Fruit fly (Drosophila melanogaster): ENCODE results near the gene CYLD.

CYLD gene

DNA sequence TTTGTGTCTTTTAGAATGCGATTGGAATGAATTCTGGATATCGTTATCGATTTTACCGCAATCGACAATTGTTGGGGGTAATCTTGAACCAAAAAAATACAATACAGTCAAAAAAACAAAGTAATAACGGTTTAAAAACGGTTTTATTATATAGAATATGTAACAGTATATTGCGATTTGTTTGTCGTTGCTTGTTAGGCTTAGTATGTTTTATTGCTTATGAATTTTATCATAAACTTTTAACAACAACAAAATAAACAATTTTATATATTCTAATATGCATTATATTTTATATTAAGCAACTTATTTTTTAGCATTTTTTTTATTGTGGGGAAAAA, at the start of gene CYLD (continued):
- TF ChIP-seq Med (GFP tag): peak; percentile 83
- TF ChIP-seq CG17385 (GFP tag; optimal IDR thresholded peaks at IDR 0.05): peak; percentile 75
- TF ChIP-seq CG8765 (GFP tag; IDR thresholded peaks at IDR 0.05): no peak
- peak; percentile 44 for TF ChIP-seq CG13624 (GFP tag; optimal IDR thresholded peaks at IDR 0.05)
- no peak for TF ChIP-seq ttk (GFP tag; IDR thresholded peaks at IDR 0.05)
- TF ChIP-seq bigmax (GFP tag; optimal IDR thresholded peaks at IDR 0.05): no peak
- TF ChIP-seq Bgb (GFP tag; IDR thresholded peaks at IDR 0.05; ENCODE audit: partially characterized antibody): no peak; the same call in 1 of the 2 replicates
- no peak for TF ChIP-seq CG4282 (GFP tag; optimal IDR thresholded peaks at IDR 0.05)
- peak; percentile 70 for TF ChIP-seq CG15601 (tag; optimal IDR thresholded peaks at IDR 0.05)
- no peak for TF ChIP-seq CG6791 (GFP tag; IDR thresholded peaks at IDR 0.05; ENCODE audit: partially characterized antibody)
- TF ChIP-seq CG13775 (GFP tag; optimal IDR thresholded peaks at IDR 0.05): peak; percentile 63
- TF ChIP-seq H15 (GFP tag; IDR thresholded peaks at IDR 0.05): no peak
- peak; percentile 86 for TF ChIP-seq zf30C (GFP tag; optimal IDR thresholded peaks at IDR 0.05)
- peak; percentile 29 for TF ChIP-seq Max (GFP tag; optimal IDR thresholded peaks at IDR 0.05)
- TF ChIP-seq CG8388 (GFP tag; optimal IDR thresholded peaks at IDR 0.05): peak; percentile 76
- TF ChIP-seq Adf1 (GFP tag; IDR thresholded peaks at IDR 0.05): peak; percentile 40; the same call in 1 of the 2 replicates
- peak; percentile 35 for TF ChIP-seq CG18619 (GFP tag; optimal IDR thresholded peaks at IDR 0.05)
- no peak for TF ChIP-seq vfl (GFP tag; optimal IDR thresholded peaks at IDR 0.05)
- TF ChIP-seq CG7928 (GFP tag; optimal IDR thresholded peaks at IDR 0.05): no peak
- TF ChIP-seq croc (GFP tag; conservative IDR thresholded peaks at IDR 0.05): no peak
- TF ChIP-seq btn (GFP tag; optimal IDR thresholded peaks at IDR 0.05): no peak
- TF ChIP-seq emc (GFP tag; optimal IDR thresholded peaks at IDR 0.05): no peak
- no peak for TF ChIP-seq CG17612 (GFP tag; IDR thresholded peaks at IDR 0.05)
- peak; percentile 83 for TF ChIP-seq CG18262 (tag; optimal IDR thresholded peaks at IDR 0.05)
- peak; percentile 19 for TF ChIP-seq CG31388 (GFP tag; optimal IDR thresholded peaks at IDR 0.05)
- no peak for TF ChIP-seq Awh (GFP tag; IDR thresholded peaks at IDR 0.05)
- TF ChIP-seq CG7556 (GFP tag; optimal IDR thresholded peaks at IDR 0.05): peak; percentile 72
- TF ChIP-seq CG16813 (GFP tag; IDR thresholded peaks at IDR 0.05; ENCODE audit: partially characterized antibody): no peak
- TF ChIP-seq Kr (GFP tag; optimal IDR thresholded peaks at IDR 0.05): no peak
- peak; percentile 13 for TF ChIP-seq CG10431 (GFP tag; optimal IDR thresholded peaks at IDR 0.05)
- TF ChIP-seq Nf-YC (tag; optimal IDR thresholded peaks at IDR 0.05): peak; percentile 63
- TF ChIP-seq CG8359 (GFP tag; optimal IDR thresholded peaks at IDR 0.05; ENCODE audit: borderline replicate concordance): no peak
- TF ChIP-seq CG6854 (GFP tag; optimal IDR thresholded peaks at IDR 0.05): peak; percentile 27
- TF ChIP-seq CG9727 (GFP tag; optimal IDR thresholded peaks at IDR 0.05): peak; percentile 72
- no peak for TF ChIP-seq CG11247 (GFP tag; IDR thresholded peaks at IDR 0.05)
- TF ChIP-seq CG17568 (GFP tag; optimal IDR thresholded peaks at IDR 0.05): no peak
- TF ChIP-seq bab2 (GFP tag; optimal IDR thresholded peaks at IDR 0.05): peak; percentile 17
- no peak for TF ChIP-seq CG16815 (GFP tag; optimal IDR thresholded peaks at IDR 0.05)
- TF ChIP-seq CG11696 (GFP tag; IDR thresholded peaks at IDR 0.05): peak; percentile 40; the same call in 1 of the 2 replicates
- no peak for TF ChIP-seq crc (GFP tag; optimal IDR thresholded peaks at IDR 0.05)
- peak; percentile 70 for TF ChIP-seq cwo (GFP tag; optimal IDR thresholded peaks at IDR 0.05)
- peak in 1 of 2 experiments; percentile 26 for TF ChIP-seq Pdp1 (GFP tag; optimal IDR thresholded peaks at IDR 0.05)
- peak; percentile 77 for TF ChIP-seq stc (GFP tag; IDR thresholded peaks at IDR 0.05)
- TF ChIP-seq C15 (GFP tag; IDR thresholded peaks at IDR 0.05): no peak
- peak; percentile 42 for TF ChIP-seq HmgZ (tag; optimal IDR thresholded peaks at IDR 0.05)
- TF ChIP-seq CG7963 (GFP tag; IDR thresholded peaks at IDR 0.05; ENCODE audit: partially characterized antibody): no peak
- peak; percentile 62 for TF ChIP-seq zen (tag; optimal IDR thresholded peaks at IDR 0.05)
- no peak for TF ChIP-seq pan (optimal IDR thresholded peaks at IDR 0.05)
- TF ChIP-seq pan (GFP tag; optimal IDR thresholded peaks at IDR 0.05 in 1 of 2, IDR thresholded peaks at IDR 0.05 in 1 of 2): peak in 1 of 2 experiments; percentile 77
- peak; percentile 61; the same call in 1 of the 3 replicates for TF ChIP-seq B-H1 (GFP tag; IDR thresholded peaks at IDR 0.05)
- TF ChIP-seq gce (GFP tag; IDR thresholded peaks at IDR 0.05): no peak
